Fruit fly (Drosophila melanogaster): ENCODE measurements around the gene wntD.
A peak's percentile ranks its signal among the peaks of the same experiment; 100 is the strongest.

wntD gene

dm6 chr3R:13319873-13320272, 26.9 kb upstream of the wntD start (continued):
- TF ChIP-seq CG1602 (GFP tag; optimal IDR thresholded peaks at IDR 0.05) (no peak), Taf1 (GFP tag; IDR thresholded peaks at IDR 0.05) (no peak), CG3838 (GFP tag; optimal IDR thresholded peaks at IDR 0.05) (no peak), ab (GFP tag; optimal IDR thresholded peaks at IDR 0.05) (no peak), CG5180 (GFP tag; optimal IDR thresholded peaks at IDR 0.05) (no peak), slp2 (GFP tag; optimal IDR thresholded peaks at IDR 0.05) (no peak), CG6254 (GFP tag; optimal IDR thresholded peaks at IDR 0.05) (no peak), CG31441 (GFP tag; IDR thresholded peaks at IDR 0.05) (peak; percentile 42), CG9932 (GFP tag; IDR thresholded peaks at IDR 0.05) (no peak), CG34422 (GFP tag; IDR thresholded peaks at IDR 0.05) (no peak), h (optimal IDR thresholded peaks at IDR 0.05) (no peak), so (GFP tag; IDR thresholded peaks at IDR 0.05) (no peak), Tbp (GFP tag; optimal IDR thresholded peaks at IDR 0.05) (no peak), seq (GFP tag; IDR thresholded peaks at IDR 0.05) (no peak), CG4854 (GFP tag; optimal IDR thresholded peaks at IDR 0.05) (no peak), ara (GFP tag; IDR thresholded peaks at IDR 0.05) (no peak), al (GFP tag; IDR thresholded peaks at IDR 0.05) (no peak), CoRest (tag; optimal IDR thresholded peaks at IDR 0.05) (peak; percentile 2), sc (optimal IDR thresholded peaks at IDR 0.05) (no peak), sc (GFP tag; optimal IDR thresholded peaks at IDR 0.05) (peak; percentile 27), ro (GFP tag; IDR thresholded peaks at IDR 0.05) (no peak), pfk (GFP tag; optimal IDR thresholded peaks at IDR 0.05) (no peak), Fer2 (tag; optimal IDR thresholded peaks at IDR 0.05) (no peak), CG3847 (GFP tag; IDR thresholded peaks at IDR 0.05) (no peak), Abd-B (GFP tag; optimal IDR thresholded peaks at IDR 0.05) (no peak), zfh2 (GFP tag; optimal IDR thresholded peaks at IDR 0.05) (no peak), CG4820 (GFP tag; optimal IDR thresholded peaks at IDR 0.05) (no peak), CG30403 (GFP tag; optimal IDR thresholded peaks at IDR 0.05) (no peak), Ets65A (GFP tag) (no peak), CG6689 (GFP tag; IDR thresholded peaks at IDR 0.05) (0 out of 2 replicates have a peak, but pooled peaks have one; percentile 25), grau (tag; optimal IDR thresholded peaks at IDR 0.05) (no peak), sens-2 (GFP tag; IDR thresholded peaks at IDR 0.05) (peak; percentile 16; the same call in 1 of the 2 replicates), Dad (GFP tag; optimal IDR thresholded peaks at IDR 0.05) (no peak), wdn (GFP tag; IDR thresholded peaks at IDR 0.05) (no peak), kah (GFP tag; optimal IDR thresholded peaks at IDR 0.05) (no peak), CG4707 (GFP tag; optimal IDR thresholded peaks at IDR 0.05) (peak; percentile 51), Rx (GFP tag; IDR thresholded peaks at IDR 0.05) (0 out of 2 replicates have a peak, but pooled peaks have one; percentile 5), CG4424 (GFP tag; optimal IDR thresholded peaks at IDR 0.05) (peak; percentile 20), Hsf (GFP tag; optimal IDR thresholded peaks at IDR 0.05) (peak; percentile 4), sens (GFP tag) (peak; percentile 84), pb (GFP tag; optimal IDR thresholded peaks at IDR 0.05) (no peak), kni (GFP tag; optimal IDR thresholded peaks at IDR 0.05) (no peak), cwo (GFP tag; optimal IDR thresholded peaks at IDR 0.05) (no peak), YL-1 (GFP tag; optimal IDR thresholded peaks at IDR 0.05) (no peak), fd64A (GFP tag; optimal IDR thresholded peaks at IDR 0.05) (no peak), TFAM (GFP tag; optimal IDR thresholded peaks at IDR 0.05) (no peak), fd102C (GFP tag; optimal IDR thresholded peaks at IDR 0.05) (no peak), E2f1 (GFP tag; IDR thresholded peaks at IDR 0.05) (no peak), Med (GFP tag) (peak; percentile 92), CG2202 (tag; optimal IDR thresholded peaks at IDR 0.05) (no peak), Hr51 (GFP tag; optimal IDR thresholded peaks at IDR 0.05) (no peak), dysf (GFP tag; IDR thresholded peaks at IDR 0.05) (peak; percentile 16; the same call in 1 of the 3 replicates), CG31365 (tag; optimal IDR thresholded peaks at IDR 0.05) (no peak), Gug (GFP tag; IDR thresholded peaks at IDR 0.05) (no peak)
